Worm (Caenorhabditis elegans): ENCODE measurements around the gene H11E01.2.
A peak's percentile ranks its signal among the peaks of the same experiment; 100 is the strongest.

Gene H11E01.2

DNA sequence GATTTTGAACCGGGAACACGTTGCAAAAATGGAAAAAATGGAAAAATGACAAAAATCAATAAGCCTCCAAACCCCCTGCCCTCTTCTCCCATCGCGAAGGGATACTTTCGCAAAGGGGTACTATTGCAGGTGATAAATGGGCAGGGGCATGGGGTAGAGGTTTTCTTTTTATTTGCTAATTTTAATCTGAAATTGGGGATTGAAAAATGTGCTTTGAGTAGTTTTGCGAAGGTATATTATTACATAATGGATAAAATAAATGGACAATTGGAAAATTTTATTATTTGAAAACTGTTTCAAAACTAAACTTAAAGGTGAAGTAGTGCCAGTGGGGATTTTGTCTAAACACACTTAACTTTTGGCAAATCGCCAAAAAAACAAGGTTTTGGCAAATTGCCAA is 6.2 kb downstream of the H11E01.2 start (continued):
- TF ChIP-seq hlh-30 (tag; optimal IDR thresholded peaks at IDR 0.05; ENCODE audit: insufficient read depth) = peak; percentile 92
- TF ChIP-seq lsy-2 (tag; optimal IDR thresholded peaks at IDR 0.05) = peak; percentile 92 to 95
- TF ChIP-seq ztf-7 (tag; optimal IDR thresholded peaks at IDR 0.05) = peak; percentile 89
- TF ChIP-seq daf-12 (tag; optimal IDR thresholded peaks at IDR 0.05) = no peak
- no peak for TF ChIP-seq ama-1 (optimal IDR thresholded peaks at IDR 0.05)
- TF ChIP-seq ctbp-1 (GFP tag; IDR thresholded peaks at IDR 0.05) = peak; percentile 96
- TF ChIP-seq Y48G9A.11 (GFP tag; IDR thresholded peaks at IDR 0.05) = no peak
- TF ChIP-seq dpl-1 (GFP tag; optimal IDR thresholded peaks at IDR 0.05) = peak; percentile 66
- peak; percentile 79 for TF ChIP-seq dmd-9 (GFP tag; IDR thresholded peaks at IDR 0.05)
- peak; percentile 78 for TF ChIP-seq nhr-76 (tag; optimal IDR thresholded peaks at IDR 0.05)

DNA sequence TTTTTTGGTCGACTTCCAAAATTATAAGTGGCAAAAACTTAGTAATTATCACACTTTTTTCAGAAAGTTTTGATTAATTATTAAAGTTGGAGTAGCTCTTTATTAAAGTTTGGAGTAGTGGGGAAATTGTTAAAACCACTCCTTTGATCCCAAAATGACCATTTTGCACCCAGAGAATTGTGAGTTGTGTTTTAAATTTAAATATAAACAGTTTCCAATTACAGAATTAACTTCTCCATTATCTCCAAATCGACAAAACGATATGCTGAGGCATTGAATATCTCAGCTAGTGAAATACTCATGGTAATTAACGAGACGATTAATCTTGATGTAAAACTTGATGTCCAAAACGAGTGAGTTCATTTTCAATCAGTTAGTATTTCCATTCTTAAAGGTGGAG is 7.0 kb downstream of the H11E01.2 start, which contains the start of gene fbxb-58:
Gene fbxb-58, plus strand, starts transcription at position 301 of the 400 bp plus-strand sequence.
- TF ChIP-seq tra-1 (GFP tag; IDR thresholded peaks at IDR 0.05) = no peak
- no peak for TF ChIP-seq mxl-3 (GFP tag; optimal IDR thresholded peaks at IDR 0.05)
- no peak for TF ChIP-seq zip-2 (tag; optimal IDR thresholded peaks at IDR 0.05)
- TF ChIP-seq ceh-20 (GFP tag; IDR thresholded peaks at IDR 0.05) = no peak
- TF ChIP-seq dmd-6 (GFP tag; IDR thresholded peaks at IDR 0.05) = no peak
- no peak for TF ChIP-seq nhr-48 (tag; optimal IDR thresholded peaks at IDR 0.05)
- TF ChIP-seq arid-1 (GFP tag; conservative IDR thresholded peaks at IDR 0.05) = no peak
- no peak for TF ChIP-seq hmg-1.1 (GFP tag; IDR thresholded peaks at IDR 0.05)
- no peak for TF ChIP-seq D1046.2 (GFP tag; IDR thresholded peaks at IDR 0.05)
- TF ChIP-seq F49E8.2 (tag; optimal IDR thresholded peaks at IDR 0.05; ENCODE audit: borderline replicate concordance) = no peak
- TF ChIP-seq F44E2.7 (GFP tag; IDR thresholded peaks at IDR 0.05) = no peak
- no peak for TF ChIP-seq saeg-2 (GFP tag; IDR thresholded peaks at IDR 0.05)
- TF ChIP-seq nhr-6 (tag; optimal IDR thresholded peaks at IDR 0.05) = no peak
- no peak for TF ChIP-seq Y5F2A.4 (GFP tag; optimal IDR thresholded peaks at IDR 0.05)
- no peak for TF ChIP-seq lin-13 (GFP tag; optimal IDR thresholded peaks at IDR 0.05)
- no peak for TF ChIP-seq snpc-1.2 (GFP tag; IDR thresholded peaks at IDR 0.05)

DNA sequence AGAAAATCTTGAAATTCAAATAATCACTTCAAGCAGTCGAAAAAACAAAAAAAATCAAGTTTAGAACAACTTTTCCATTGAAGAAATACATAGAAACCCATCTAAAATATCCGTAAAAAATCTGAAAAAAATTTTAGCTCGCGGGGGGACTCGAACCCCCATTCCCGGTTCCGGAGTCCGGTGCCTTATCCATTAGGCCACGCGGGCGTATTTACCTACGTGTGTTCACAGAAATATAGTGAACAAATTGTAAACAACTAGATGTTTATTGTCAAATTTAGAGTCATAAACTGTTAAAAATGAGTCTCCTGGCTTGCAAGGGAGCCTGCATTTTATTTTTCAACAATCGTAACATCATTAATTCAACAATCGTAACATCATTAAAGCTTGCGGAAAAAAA is 8.9 kb downstream of the H11E01.2 start:
- no peak for TF ChIP-seq mdt-29 (GFP tag; IDR thresholded peaks at IDR 0.05)
- no peak for TF ChIP-seq D1046.2 (GFP tag; IDR thresholded peaks at IDR 0.05)
- no peak for TF ChIP-seq php-3 (GFP tag; IDR thresholded peaks at IDR 0.05)
- TF ChIP-seq duxl-1 (tag; optimal IDR thresholded peaks at IDR 0.05; ENCODE audit: poor library complexity) = no peak
- TF ChIP-seq ceh-82 (tag; optimal IDR thresholded peaks at IDR 0.05) = no peak
- TF ChIP-seq pha-4 (GFP tag; IDR thresholded peaks at IDR 0.05) = no peak
- TF ChIP-seq pha-4 (tag; optimal IDR thresholded peaks at IDR 0.05) = no peak
- no peak for TF ChIP-seq zfp-3 (GFP tag; conservative IDR thresholded peaks at IDR 0.05)
- no peak for TF ChIP-seq ztf-11 (tag; optimal IDR thresholded peaks at IDR 0.05)
- no peak for TF ChIP-seq ceh-44 (GFP tag; IDR thresholded peaks at IDR 0.05)
- TF ChIP-seq tag-97 (GFP tag; IDR thresholded peaks at IDR 0.05) = no peak
- TF ChIP-seq ama-1 (optimal IDR thresholded peaks at IDR 0.05) = no peak
- TF ChIP-seq mxl-2 (GFP tag; conservative IDR thresholded peaks at IDR 0.05) = no peak
- no peak for TF ChIP-seq ztf-7 (tag; optimal IDR thresholded peaks at IDR 0.05)
- TF ChIP-seq nhr-6 (tag; optimal IDR thresholded peaks at IDR 0.05) = no peak

DNA sequence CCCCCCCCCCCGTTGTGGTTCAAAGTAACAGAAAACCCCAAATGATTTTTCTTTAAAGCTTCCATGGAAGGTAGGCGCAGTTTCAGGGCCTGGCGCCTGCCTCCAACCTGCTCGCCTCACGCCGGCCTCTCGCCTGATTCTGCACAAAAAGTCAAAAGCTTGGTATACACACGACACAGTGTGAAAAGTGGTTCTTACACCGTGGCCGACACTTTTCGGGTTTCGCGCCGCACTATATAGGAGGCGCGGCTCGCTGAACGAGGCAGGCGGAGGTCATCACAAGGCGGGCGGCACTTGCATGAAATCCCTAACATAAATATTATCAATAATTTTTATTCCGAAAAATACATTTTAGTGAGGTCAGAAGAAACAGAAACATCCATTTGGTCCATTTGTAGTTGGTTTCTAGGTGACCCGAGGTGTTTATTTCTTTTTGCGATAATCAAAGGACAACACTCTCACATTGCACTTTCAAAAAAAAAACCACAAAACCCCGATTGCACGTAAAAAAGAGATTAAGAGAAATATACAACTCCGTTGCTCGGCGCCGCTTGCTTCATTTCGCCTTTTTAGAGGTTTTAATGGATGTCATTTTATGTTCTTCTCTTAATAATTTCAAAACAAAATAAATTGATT is 10.1 kb downstream of the H11E01.2 start, which contains the start of gene ZK380.2:
Gene ZK380.2, plus strand, starts transcription at position 586 of the 636 bp plus-strand sequence.
- TF ChIP-seq pha-4 (GFP tag; IDR thresholded peaks at IDR 0.05) (no peak), pha-4 (tag; optimal IDR thresholded peaks at IDR 0.05) (no peak), egl-43 (GFP tag; IDR thresholded peaks at IDR 0.05) (peak; percentile 65; the same call in 1 of the 2 replicates), set-16 (GFP tag; IDR thresholded peaks at IDR 0.05) (peak; percentile 49), aha-1 (tag) (peak; percentile 67)

Measured in whole organism, L4 larva.